Fruit fly (Drosophila melanogaster) whole organism: ENCODE measurements around the gene CG5281.

ENCODE experiments used
- CG8478 ChIP-seq: fragments of >200 bp; optimal IDR thresholded peaks from 2 replicates; lab custom pipeline; 2018; ENCODE audit warnings: inconsistent platforms
- Dll ChIP-seq: fragments of >200 bp; optimal IDR thresholded peaks from 2 replicates; lab custom pipeline; 2017
- EcR ChIP-seq, 2 experiments: fragments of >200 bp; optimal IDR thresholded peaks; 2 replicates each; lab custom pipeline; 2017; ENCODE audit warnings: missing biosample characterization in 2 of 2, missing genetic modification characterization in 2 of 2, missing genetic modification reagents in 2 of 2
- pan ChIP-seq: fragments of >200 bp; optimal IDR thresholded peaks from 2 replicates; lab custom pipeline; 2017
- psq ChIP-seq: fragments of >200 bp; optimal IDR thresholded peaks from 2 replicates; lab custom pipeline; 2017
- usp ChIP-seq: fragments of >200 bp; optimal IDR thresholded peaks from 2 replicates; lab custom pipeline; 2017; ENCODE audit warnings: missing biosample characterization, missing genetic modification characterization, mixed read lengths

Gene CG5281

dm6 chr3R:11458851-11459175 is 23.2 kb downstream of the CG5281 start:
- TF ChIP-seq pan (no peak), psq (no peak), EcR (GFP tag; optimal IDR thresholded peaks at IDR 0.05; lab: Kevin White, UChicago) (no peak), usp (no peak), CG8478 (lab: Kevin White, UChicago) (no peak), Dll (lab: Kevin White, UChicago) (no peak)

- TF ChIP-seq Dll (lab: Kevin White, UChicago) (no peak), psq (no peak), EcR (GFP tag; optimal IDR thresholded peaks at IDR 0.05; lab: Kevin White, UChicago) (no peak), usp (no peak), pan (no peak), CG8478 (lab: Kevin White, UChicago) (no peak)
Observed at dm6 chr3R:11460502-11461358, 25.1 kb downstream of the CG5281 start, which contains the start of gene PGRP-LB. TSS of gene PGRP-LB (minus strand) at chr3R:11460552.

- TF ChIP-seq usp, result no peak
- no peak for TF ChIP-seq EcR (GFP tag; optimal IDR thresholded peaks at IDR 0.05; lab: Kevin White, UChicago)
- no peak for TF ChIP-seq CG8478 (lab: Kevin White, UChicago)
- TF ChIP-seq pan, result no peak
- no peak for TF ChIP-seq Dll (lab: Kevin White, UChicago)
- no peak for TF ChIP-seq psq
Observed at dm6 chr3R:11467812-11468211, 32.2 kb downstream of the CG5281 start.

dm6 chr3R:11469745-11470144 is 34.1 kb downstream of the CG5281 start:
- TF ChIP-seq usp, result no peak
- no peak for TF ChIP-seq CG8478 (lab: Kevin White, UChicago)
- TF ChIP-seq EcR (GFP tag; optimal IDR thresholded peaks at IDR 0.05; lab: Kevin White, UChicago), result no peak
- no peak for TF ChIP-seq pan
- no peak for TF ChIP-seq psq
- no peak for TF ChIP-seq Dll (lab: Kevin White, UChicago)

dm6 chr3R:11483328-11483868 is 47.7 kb downstream of the CG5281 start:
- TF ChIP-seq psq (no peak), usp (no peak), CG8478 (lab: Kevin White, UChicago) (no peak), pan (no peak), Dll (lab: Kevin White, UChicago) (no peak), EcR (GFP tag; optimal IDR thresholded peaks at IDR 0.05; lab: Kevin White, UChicago) (no peak)
